Fruit fly (Drosophila melanogaster) Kc167 (cell line): Measurements from ENCODE around the gene Oct-TyrR.

Source experiments
- Myc ChIP-seq: fragments of >200 bp; optimal IDR thresholded peaks from 2 replicates; lab custom pipeline; 2017; ENCODE audit warnings: missing external identifiers
- Sin3A ChIP-seq: fragments of >200 bp; optimal IDR thresholded peaks from 2 replicates; lab custom pipeline; 2018; ENCODE audit warnings: missing external identifiers
- h ChIP-seq: fragments of >200 bp; optimal IDR thresholded peaks from 3 replicates; lab custom pipeline; 2018; ENCODE audit warnings: missing external identifiers
- insv ChIP-seq: fragments of >200 bp; optimal IDR thresholded peaks from 3 replicates; lab custom pipeline; 2018; ENCODE audit warnings: missing external identifiers
- psq ChIP-seq: fragments of >200 bp; optimal IDR thresholded peaks from 2 replicates; lab custom pipeline; 2017; ENCODE audit warnings: missing external identifiers
- ttk ChIP-seq: sonication (Bioruptor generic); optimal IDR thresholded peaks from 2 replicates; lab custom pipeline; 2017; ENCODE audit warnings: missing external identifiers

- TF ChIP-seq Sin3A (no peak), psq (no peak), Myc (lab: Kevin White, UChicago) (no peak), h (lab: Kevin White, UChicago) (no peak), insv (no peak), ttk (no peak)
Measured at dm6 chr3L:21994000-21994399, 40.8 kb upstream of the Oct-TyrR start.
